Worm (Caenorhabditis elegans): ENCODE data around the gene pgl-2.

Gene pgl-2

DNA sequence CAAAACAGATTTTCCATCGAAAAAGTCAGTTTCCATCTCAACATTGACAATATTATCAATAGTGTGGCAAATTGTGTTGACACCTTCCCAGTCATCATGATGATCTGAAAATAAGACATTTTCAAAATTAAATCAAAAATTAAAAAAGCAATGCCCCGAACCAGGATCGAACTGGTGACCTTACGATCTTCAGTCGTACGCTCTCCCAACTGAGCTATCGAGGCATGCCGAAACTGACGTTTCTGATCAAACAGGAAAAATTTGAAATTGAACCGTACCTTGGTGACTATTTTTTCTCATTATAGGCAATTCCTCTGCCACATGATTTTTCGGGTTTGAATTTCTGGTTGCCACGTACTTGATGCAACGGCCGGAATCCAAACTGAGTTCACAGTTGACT is 21.8 kb downstream of the pgl-2 start:
- TF ChIP-seq unc-62 (GFP tag; optimal IDR thresholded peaks at IDR 0.05) = no peak

DNA sequence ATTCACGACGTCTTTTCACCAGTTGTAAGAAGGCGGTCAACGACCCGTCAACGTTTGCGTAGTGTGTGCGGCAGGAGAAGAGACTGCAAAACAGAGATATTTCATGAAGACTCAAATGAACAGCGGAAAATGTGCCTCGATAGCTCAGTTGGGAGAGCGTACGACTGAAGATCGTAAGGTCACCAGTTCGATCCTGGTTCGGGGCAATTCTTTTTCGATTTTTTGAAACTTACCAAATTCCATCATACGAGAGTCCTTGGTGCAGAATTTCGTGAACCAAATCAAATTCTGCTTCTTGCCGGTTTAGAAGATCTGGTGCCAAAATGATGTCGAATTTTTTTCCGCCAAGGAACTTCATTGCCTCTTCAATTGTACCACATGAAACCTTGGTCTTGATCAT is 22.3 kb downstream of the pgl-2 start:
- TF ChIP-seq unc-62 (GFP tag; optimal IDR thresholded peaks at IDR 0.05) = no peak

DNA sequence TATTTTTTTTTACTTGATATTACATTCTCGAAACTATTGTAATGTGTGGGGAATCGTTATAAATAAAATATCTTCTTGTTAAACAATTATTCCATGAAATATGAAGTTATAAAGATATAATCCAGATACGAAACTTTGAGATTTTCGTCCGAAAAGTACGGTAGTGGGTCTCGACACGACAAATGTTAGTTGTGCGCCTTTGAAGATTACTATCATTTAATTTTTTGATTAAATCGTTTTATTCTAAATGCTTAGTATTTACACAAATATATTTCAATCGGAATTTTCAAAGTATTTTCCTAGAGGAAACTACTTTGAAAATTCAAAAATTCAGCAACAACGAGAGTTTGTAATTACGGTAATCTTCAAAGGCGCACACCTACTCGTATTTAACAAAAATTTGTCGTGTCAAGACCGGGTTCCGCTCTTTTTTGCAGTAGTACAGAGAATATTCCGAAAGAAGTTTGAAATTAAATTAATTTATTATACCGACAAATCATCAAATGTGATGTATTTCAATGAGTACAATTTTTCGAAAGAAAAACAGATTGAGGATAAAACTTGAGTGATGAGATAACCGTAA is 23.0 kb downstream of the pgl-2 start:
- TF ChIP-seq unc-62 (GFP tag; optimal IDR thresholded peaks at IDR 0.05) = no peak

DNA sequence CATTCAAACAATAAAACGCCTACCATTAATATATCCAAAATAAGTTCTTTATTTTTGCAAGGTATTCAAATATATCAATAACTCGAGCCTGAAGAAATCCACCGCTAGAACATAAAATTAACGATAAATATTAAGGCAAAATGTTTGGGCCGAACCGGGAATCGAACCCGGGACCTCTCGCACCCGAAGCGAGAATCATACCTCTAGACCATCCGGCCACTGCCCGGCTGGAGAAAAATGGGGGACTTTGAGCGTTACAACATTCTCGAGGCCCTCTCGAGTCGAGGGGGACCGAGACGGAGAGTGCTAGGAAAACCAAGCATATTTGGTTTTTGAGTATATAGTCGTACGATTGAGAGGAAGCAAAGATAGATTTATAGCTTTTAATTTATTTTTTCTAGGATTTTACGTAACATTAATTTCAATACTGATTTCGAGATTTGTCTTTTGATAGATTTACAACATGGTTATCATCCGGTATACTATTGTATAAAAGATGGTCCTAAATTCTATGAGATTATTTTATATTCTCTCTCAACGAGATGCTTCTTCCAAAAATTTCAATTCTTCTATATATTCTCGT is 24.9 kb downstream of the pgl-2 start, which contains the start of gene flp-23:
flp-23 (plus strand) TSS at position 533 of the 583 bp plus-strand sequence.
- no peak for TF ChIP-seq unc-62 (GFP tag; optimal IDR thresholded peaks at IDR 0.05)

DNA sequence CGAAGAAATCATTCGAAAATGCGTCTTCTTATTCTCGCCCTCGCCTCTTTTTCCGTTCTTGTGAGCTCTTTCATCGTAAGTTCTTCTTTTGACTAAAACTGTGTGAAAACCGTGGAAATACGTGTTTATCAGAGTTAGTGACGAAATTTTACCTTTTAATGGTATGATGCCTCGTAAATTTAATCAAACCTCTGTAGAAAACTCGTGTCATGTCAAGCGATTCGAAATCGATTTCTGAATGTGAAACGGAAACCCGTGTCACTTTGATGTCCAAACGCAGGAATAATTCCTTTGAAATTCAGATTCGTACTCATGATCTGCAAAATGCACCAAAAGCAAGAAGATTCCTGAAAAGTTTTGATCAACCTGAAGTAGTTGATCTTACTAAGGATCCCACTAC is 26.6 kb downstream of the pgl-2 start, which contains the start of gene F22B7.3:
F22B7.3 (plus strand) TSS at position 301 of the 400 bp plus-strand sequence.
- no peak for TF ChIP-seq unc-62 (GFP tag; optimal IDR thresholded peaks at IDR 0.05)

DNA sequence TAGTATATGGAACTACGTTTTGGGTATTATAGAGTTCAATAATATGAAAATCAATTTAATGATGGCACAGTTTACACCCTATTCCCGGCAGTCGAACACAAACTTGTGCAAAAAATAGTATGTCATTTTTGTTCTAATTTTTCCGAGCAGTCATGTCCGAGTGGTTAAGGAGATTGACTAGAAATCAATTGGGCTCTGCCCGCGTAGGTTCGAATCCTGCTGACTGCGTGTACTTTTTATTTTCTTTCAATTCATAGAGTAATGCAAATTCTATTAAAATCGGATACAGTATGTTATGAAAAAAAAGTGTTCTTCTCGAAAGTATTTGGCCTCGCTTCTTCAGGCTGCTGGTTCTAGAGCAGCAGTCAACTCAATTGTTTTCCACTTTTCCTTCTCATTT is 29.2 kb downstream of the pgl-2 start:
- TF ChIP-seq unc-62 (GFP tag; optimal IDR thresholded peaks at IDR 0.05) = no peak

DNA sequence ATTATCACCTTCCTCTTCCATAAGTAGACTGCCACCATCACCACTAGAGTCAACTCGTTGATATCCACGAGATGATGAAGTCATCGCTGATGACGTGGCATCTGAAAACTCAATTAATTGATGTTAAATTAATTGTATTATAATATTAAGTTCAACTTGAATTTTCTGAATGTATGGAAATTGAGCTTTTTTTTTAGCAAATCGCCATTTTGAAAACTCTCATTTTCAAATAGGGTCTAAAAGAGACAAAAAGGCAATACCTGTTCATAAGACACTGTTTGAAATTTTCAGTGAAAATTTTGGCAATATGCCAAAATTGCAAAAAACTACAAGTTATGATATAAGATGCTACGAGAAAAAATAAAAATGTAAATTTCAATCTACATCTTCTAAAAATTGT is 31.6 kb downstream of the pgl-2 start, which contains the start of gene twk-7:
twk-7 (minus strand) TSS at position 101 of the 400 bp plus-strand sequence.
- TF ChIP-seq unc-62 (GFP tag; optimal IDR thresholded peaks at IDR 0.05) = no peak

DNA sequence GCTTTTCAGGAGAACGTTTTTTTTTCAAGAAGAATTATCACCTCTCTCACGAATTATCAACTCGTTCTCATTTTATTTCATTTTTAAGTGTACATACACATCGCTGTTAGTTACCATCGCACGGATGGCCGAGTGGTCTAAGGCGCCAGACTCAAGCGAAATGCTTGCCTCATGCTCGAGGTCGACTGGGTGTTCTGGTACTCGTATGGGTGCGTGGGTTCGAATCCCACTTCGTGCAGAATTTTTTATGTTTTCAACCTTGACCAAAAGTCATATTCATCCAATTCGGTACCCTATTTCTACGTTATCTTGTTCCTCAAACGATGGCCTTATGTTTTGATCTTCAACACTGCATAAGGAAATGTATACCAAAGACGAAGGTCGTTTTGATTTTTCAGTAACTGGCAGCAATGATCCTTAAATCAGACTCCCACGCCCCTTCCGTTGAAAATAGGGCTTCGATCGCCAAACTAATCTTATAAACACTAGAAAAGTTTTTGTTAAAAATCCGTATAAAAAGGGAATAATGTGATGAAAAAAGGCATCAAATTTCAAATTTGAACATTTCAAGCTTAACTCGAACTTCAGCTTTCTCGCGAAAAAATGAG is 35.9 kb downstream of the pgl-2 start, which contains the start of gene fip-1:
fip-1 (plus strand) TSS at position 558 of the 608 bp plus-strand sequence.
- TF ChIP-seq unc-62 (GFP tag; optimal IDR thresholded peaks at IDR 0.05) = no peak

DNA sequence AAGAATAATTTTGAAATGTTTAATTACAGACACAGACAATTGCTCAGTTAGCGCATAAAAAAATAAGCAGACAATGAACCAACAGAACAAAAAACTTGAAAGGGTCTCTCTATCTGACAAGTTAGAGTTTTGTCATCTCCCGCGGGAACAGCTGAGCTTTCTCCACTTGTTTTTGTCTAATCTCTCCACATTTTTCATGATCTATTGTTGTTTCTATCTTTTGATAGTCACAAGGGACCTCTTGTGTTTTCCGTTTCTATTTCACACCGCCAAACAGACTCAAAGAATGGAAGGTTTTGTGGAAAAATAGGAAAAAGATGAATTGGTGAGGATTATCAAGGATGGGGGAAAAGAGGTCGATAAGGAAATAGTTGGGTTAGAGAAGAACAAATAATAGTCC is 38.4 kb downstream of the pgl-2 start:
- TF ChIP-seq unc-62 (GFP tag; optimal IDR thresholded peaks at IDR 0.05) = no peak

DNA sequence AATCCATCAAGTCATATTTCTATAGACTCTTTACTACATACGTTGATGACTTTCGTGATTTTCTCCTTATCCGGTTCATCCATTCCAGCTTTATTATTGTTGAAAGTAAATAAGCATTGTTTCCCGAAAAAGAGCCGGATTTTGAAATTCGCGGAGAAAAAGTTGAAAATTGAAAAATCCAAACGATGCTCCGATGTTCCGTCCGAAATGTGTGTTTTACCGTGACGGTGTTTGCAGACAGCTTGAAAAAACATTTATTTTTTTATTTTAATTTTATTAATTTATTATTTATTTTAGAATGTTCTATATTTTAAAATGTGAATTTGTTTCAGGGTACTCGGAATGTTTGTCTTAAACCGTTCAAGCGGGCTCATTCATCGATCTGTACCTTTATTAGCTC is 44.4 kb downstream of the pgl-2 start, which contains the start of gene dnj-10:
dnj-10 (plus strand) TSS at position 333 of the 400 bp plus-strand sequence.
- no peak for TF ChIP-seq unc-62 (GFP tag; optimal IDR thresholded peaks at IDR 0.05)

DNA sequence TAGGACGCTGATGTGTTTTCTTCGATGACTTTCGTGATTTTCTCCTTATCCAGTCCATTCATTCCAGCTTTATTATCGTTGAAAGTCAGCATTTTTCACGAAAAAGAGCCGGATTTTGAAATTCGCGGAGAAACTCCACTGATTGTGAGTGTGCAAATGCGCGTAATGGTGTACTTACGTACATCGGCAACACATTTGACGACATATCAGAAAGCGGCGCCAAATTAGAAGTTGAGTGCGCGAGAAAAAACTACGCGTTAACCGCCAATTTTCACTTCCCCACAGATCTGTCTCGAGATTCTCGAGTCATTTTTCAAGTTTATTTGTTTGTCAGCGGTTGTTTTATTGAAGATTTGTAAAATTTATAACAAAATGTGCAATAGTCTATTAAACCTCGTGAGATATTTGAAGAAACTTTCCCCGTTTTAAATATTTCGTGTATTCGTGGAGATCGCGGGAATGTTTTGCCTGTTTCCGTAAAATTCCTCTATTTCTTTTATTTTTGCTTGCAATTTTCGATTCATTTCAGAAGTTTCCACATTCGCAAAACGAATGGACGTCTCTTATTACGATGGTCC is 46.7 kb downstream of the pgl-2 start, which contains the start of the genes polk-1 and gpr-1:
polk-1 (minus strand) TSS at position 186 of the 578 bp plus-strand sequence.
gpr-1 (plus strand) TSS at position 528 of the 578 bp plus-strand sequence.
- no peak for TF ChIP-seq unc-62 (GFP tag; optimal IDR thresholded peaks at IDR 0.05)

DNA sequence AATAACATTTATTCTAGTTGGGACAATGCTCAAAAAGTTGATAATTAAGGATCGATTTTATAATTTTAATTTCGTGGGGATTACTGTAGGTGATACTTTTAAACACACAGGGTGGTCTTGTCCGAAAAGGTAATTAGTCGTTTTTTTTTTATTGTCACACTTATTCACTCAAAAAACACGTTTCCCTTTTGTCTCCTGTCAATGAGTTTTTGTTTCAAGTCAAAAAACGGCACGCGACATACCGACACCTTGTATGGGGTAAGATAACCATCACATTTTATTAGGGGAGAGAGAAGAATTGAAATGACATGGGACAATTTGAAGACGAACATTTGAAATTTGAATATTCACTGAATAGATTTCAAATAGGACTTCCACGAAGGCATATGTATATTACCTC is 50.1 kb downstream of the pgl-2 start:
- TF ChIP-seq unc-62 (GFP tag; optimal IDR thresholded peaks at IDR 0.05) = no peak

DNA sequence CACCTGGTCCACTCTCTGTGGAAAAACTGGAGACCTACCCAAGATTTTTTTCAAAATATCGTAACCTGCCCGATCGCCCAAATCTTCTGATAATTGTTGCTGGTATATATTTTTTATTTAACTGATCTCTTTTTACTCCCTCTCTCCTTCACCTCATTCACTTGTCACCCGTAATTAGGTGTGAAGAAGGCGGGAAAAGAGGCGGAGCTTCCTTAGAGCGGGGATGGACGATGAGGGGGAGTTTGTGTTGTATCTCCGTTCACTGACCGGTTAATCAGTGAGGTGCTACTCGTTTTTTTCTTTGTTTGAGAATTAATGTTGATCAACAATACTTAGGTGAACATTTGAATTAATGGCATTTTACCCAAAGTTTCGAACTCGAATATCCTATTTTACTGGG is 52.8 kb downstream of the pgl-2 start, which contains the start of gene ceh-16:
ceh-16 (plus strand) TSS at position 301 of the 400 bp plus-strand sequence.
- TF ChIP-seq unc-62 (GFP tag; optimal IDR thresholded peaks at IDR 0.05) = no peak

DNA sequence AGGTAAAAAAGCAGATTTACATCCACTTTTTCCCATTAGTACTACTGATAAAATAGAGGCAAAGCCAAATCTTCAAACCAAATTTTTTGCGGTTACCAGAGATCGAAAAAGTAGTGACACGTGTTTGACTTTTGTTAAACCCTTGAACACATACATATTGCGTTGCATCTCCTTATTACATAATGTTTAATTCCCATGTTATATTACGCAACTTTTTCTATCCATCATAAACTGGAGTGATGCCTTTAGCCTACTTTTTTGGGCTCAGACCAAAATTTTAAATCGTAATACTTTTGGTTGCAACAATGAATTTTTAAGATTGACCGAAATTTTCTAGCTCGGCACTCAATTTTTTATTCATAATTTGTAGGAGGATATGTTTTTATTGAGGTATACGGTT is 53.3 kb downstream of the pgl-2 start:
- TF ChIP-seq unc-62 (GFP tag; optimal IDR thresholded peaks at IDR 0.05) = no peak

DNA sequence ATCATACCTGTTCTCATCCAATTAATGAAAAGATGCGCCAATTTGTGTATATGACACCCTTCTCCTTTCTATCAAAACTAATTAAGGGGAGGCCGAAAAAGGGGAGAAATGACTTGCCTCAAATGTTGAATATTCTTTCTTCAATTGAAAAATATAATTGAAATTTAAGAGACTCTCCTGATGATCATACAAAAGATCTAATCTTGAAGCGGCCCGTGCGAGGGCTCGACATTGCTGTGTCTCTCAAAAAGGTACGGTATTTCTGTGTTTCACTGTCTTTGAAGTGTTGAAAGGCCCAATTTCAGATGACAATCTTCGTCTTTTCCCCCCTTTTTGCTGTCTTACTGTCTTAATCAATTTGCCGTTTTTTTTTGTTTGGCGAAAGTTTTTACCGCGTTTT is 54.2 kb downstream of the pgl-2 start:
- no peak for TF ChIP-seq unc-62 (GFP tag; optimal IDR thresholded peaks at IDR 0.05)
